Worm (Caenorhabditis elegans): ENCODE measurements around the gene F45E1.4.

Gene F45E1.4

DNA sequence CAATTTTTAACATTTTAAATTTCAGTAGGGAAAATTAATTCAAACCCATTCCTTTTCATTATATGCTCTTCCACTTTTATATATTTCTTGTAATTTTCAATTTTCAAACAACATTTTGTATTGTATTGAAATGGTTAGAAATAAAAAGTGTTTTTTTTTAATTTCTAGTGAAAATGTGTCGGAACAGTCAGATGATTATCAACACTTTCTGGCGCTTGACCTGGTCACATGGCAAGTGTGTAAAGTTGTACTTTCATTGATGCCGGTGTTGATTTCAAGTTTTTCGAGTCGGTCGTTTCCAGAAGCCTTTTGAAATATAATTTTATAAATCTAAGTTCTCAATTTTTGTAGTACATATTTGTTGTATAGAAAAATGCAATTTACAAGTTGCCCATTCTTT lies 40.9 kb downstream of the F45E1.4 start (continued):
- TF ChIP-seq aly-2 (tag; optimal IDR thresholded peaks at IDR 0.05) (no peak), ceh-32 (tag; optimal IDR thresholded peaks at IDR 0.05; ENCODE audit: poor library complexity) (no peak), unc-62 (GFP tag; optimal IDR thresholded peaks at IDR 0.05 in 1 of 2) (peak in 1 of 2 experiments; percentile 90), unc-62 (tag; optimal IDR thresholded peaks at IDR 0.05) (no peak), daf-16 (GFP tag; optimal IDR thresholded peaks at IDR 0.05) (no peak), daf-16 (tag; optimal IDR thresholded peaks at IDR 0.05) (peak; percentile 83), zag-1 (tag; optimal IDR thresholded peaks at IDR 0.05) (no peak), zip-11 (GFP tag; IDR thresholded peaks at IDR 0.05) (no peak), dve-1 (tag; optimal IDR thresholded peaks at IDR 0.05; ENCODE audit: insufficient read depth) (peak; percentile 45), zfp-3 (GFP tag; conservative IDR thresholded peaks at IDR 0.05) (no peak), nhr-25 (tag; optimal IDR thresholded peaks at IDR 0.05; ENCODE audit: borderline replicate concordance, insufficient read depth) (no peak), madf-9 (GFP tag; conservative IDR thresholded peaks at IDR 0.05) (no peak), lin-39 (tag; optimal IDR thresholded peaks at IDR 0.05) (no peak), ZK337.2 (GFP tag; IDR thresholded peaks at IDR 0.05) (no peak), cey-2 (tag; optimal IDR thresholded peaks at IDR 0.05; ENCODE audit: borderline replicate concordance, insufficient read depth) (no peak), nhr-28 (tag; optimal IDR thresholded peaks at IDR 0.05) (peak; percentile 88), lim-7 (GFP tag; IDR thresholded peaks at IDR 0.05) (no peak), skn-1 (tag; optimal IDR thresholded peaks at IDR 0.05) (no peak), Y5F2A.4 (GFP tag; optimal IDR thresholded peaks at IDR 0.05) (no peak), ceh-82 (tag; optimal IDR thresholded peaks at IDR 0.05) (no peak), Y105C5A.15 (GFP tag; IDR thresholded peaks at IDR 0.05) (no peak), F10B5.3 (tag; optimal IDR thresholded peaks at IDR 0.05) (no peak), zip-2 (tag; optimal IDR thresholded peaks at IDR 0.05) (no peak), dmd-6 (GFP tag; IDR thresholded peaks at IDR 0.05) (peak; percentile 54), F26F4.8 (GFP tag; conservative IDR thresholded peaks at IDR 0.05) (no peak), tag-97 (GFP tag; IDR thresholded peaks at IDR 0.05) (no peak), zfp-2 (tag; optimal IDR thresholded peaks at IDR 0.05) (no peak), dmd-9 (GFP tag; IDR thresholded peaks at IDR 0.05) (no peak), lir-3 (tag; optimal IDR thresholded peaks at IDR 0.05) (no peak), nhr-11 (tag; optimal IDR thresholded peaks at IDR 0.05) (peak; percentile 8), madf-5 (GFP tag; IDR thresholded peaks at IDR 0.05) (no peak), mdt-29 (GFP tag; IDR thresholded peaks at IDR 0.05) (peak; percentile 23; the same call in 1 of the 2 replicates), nhr-77 (tag; optimal IDR thresholded peaks at IDR 0.05) (peak; percentile 64), unc-130 (GFP tag; optimal IDR thresholded peaks at IDR 0.05) (no peak), egl-27 (tag; optimal IDR thresholded peaks at IDR 0.05) (no peak), D1046.2 (GFP tag; IDR thresholded peaks at IDR 0.05) (no peak), nhr-42 (GFP tag; IDR thresholded peaks at IDR 0.05) (no peak), mdl-1 (tag; optimal IDR thresholded peaks at IDR 0.05) (peak in 1 of 2 experiments; percentile 44), F49E8.2 (tag; optimal IDR thresholded peaks at IDR 0.05; ENCODE audit: borderline replicate concordance) (no peak), Y75B8A.6 (GFP tag; IDR thresholded peaks at IDR 0.05) (no peak), daf-8 (GFP tag; IDR thresholded peaks at IDR 0.05) (no peak), F37D6.2 (tag; optimal IDR thresholded peaks at IDR 0.05) (no peak), saeg-2 (GFP tag; IDR thresholded peaks at IDR 0.05) (no peak), duxl-1 (tag; optimal IDR thresholded peaks at IDR 0.05; ENCODE audit: poor library complexity) (no peak), hif-1 (tag; optimal IDR thresholded peaks at IDR 0.05) (peak in 1 of 2 experiments; percentile 46), ceh-62 (tag; optimal IDR thresholded peaks at IDR 0.05) (no peak), R02D3.7 (tag; optimal IDR thresholded peaks at IDR 0.05) (no peak), mxl-3 (GFP tag; optimal IDR thresholded peaks at IDR 0.05) (no peak), T26A8.4 (GFP tag; IDR thresholded peaks at IDR 0.05) (no peak), mes-2 (tag; optimal IDR thresholded peaks at IDR 0.05; ENCODE audit: poor library complexity, severe bottlenecking) (no peak), php-3 (GFP tag; IDR thresholded peaks at IDR 0.05) (no peak), lsy-2 (tag; optimal IDR thresholded peaks at IDR 0.05) (peak in 1 of 2 experiments; percentile 30)
